Fruit fly (Drosophila melanogaster) whole organism, larva: ENCODE results near the gene CG8202.

Experiments
- noc ChIP-seq: fragments of 200-800 bp; sonication (Bioruptor generic); optimal IDR thresholded peaks from 3 replicates; lab custom pipeline; 2019; ENCODE audit warnings: missing biosample characterization, mild to moderate bottlenecking, missing genetic modification characterization, moderate library complexity

CG8202 gene

dm6 chr3R:8731597-8732263 lies at the start of gene CG8202, which contains the start of gene M1BP:
Gene CG8202, plus strand, starts transcription at chr3R:8732091.
Gene M1BP, minus strand, starts transcription at chr3R:8731698.
- peak; percentile 93 for TF ChIP-seq noc (tag; lab: Kevin White, UChicago)

- TF ChIP-seq noc (tag; lab: Kevin White, UChicago) = no peak
Observed at dm6 chr3R:8683280-8683679, 48.6 kb upstream of the CG8202 start.

- no peak for TF ChIP-seq noc (tag; lab: Kevin White, UChicago)
Observed at dm6 chr3R:8684328-8685177, 47.3 kb upstream of the CG8202 start, which contains the start of gene CG44227. Gene CG44227, minus strand, starts transcription at chr3R:8685176.

- no peak for TF ChIP-seq noc (tag; lab: Kevin White, UChicago)
Observed at dm6 chr3R:8686446-8686845, 45.4 kb upstream of the CG8202 start.

dm6 chr3R:8694110-8694826 lies 37.6 kb upstream of the CG8202 start:
- no peak for TF ChIP-seq noc (tag; lab: Kevin White, UChicago)

dm6 chr3R:8697772-8698259 lies 34.1 kb upstream of the CG8202 start, which contains the start of gene hb:
Gene hb, minus strand, starts transcription at chr3R:8697822.
- TF ChIP-seq noc (tag; lab: Kevin White, UChicago) = no peak

- TF ChIP-seq noc (tag; lab: Kevin White, UChicago) = no peak
Observed at dm6 chr3R:8699230-8699629, 32.7 kb upstream of the CG8202 start.

dm6 chr3R:8700660-8701059 lies 31.2 kb upstream of the CG8202 start:
- no peak for TF ChIP-seq noc (tag; lab: Kevin White, UChicago)

- TF ChIP-seq noc (tag; lab: Kevin White, UChicago) = no peak
Observed at dm6 chr3R:8701197-8701596, 30.7 kb upstream of the CG8202 start.

dm6 chr3R:8704669-8705068 lies 27.2 kb upstream of the CG8202 start:
- TF ChIP-seq noc (tag; lab: Kevin White, UChicago) = no peak

- no peak for TF ChIP-seq noc (tag; lab: Kevin White, UChicago)
Observed at dm6 chr3R:8705323-8706097, 26.4 kb upstream of the CG8202 start.

- no peak for TF ChIP-seq noc (tag; lab: Kevin White, UChicago)
Observed at dm6 chr3R:8707166-8707565, 24.7 kb upstream of the CG8202 start.

- TF ChIP-seq noc (tag; lab: Kevin White, UChicago) = peak; percentile 15
Observed at dm6 chr3R:8711890-8712449, 19.9 kb upstream of the CG8202 start.

dm6 chr3R:8712722-8713131 lies 19.2 kb upstream of the CG8202 start, which contains the start of gene CG8112:
Gene CG8112, plus strand, starts transcription at chr3R:8712933.
- no peak for TF ChIP-seq noc (tag; lab: Kevin White, UChicago)
